Worm (Caenorhabditis elegans): Measurements from ENCODE around the gene T21B6.3.

DNA sequence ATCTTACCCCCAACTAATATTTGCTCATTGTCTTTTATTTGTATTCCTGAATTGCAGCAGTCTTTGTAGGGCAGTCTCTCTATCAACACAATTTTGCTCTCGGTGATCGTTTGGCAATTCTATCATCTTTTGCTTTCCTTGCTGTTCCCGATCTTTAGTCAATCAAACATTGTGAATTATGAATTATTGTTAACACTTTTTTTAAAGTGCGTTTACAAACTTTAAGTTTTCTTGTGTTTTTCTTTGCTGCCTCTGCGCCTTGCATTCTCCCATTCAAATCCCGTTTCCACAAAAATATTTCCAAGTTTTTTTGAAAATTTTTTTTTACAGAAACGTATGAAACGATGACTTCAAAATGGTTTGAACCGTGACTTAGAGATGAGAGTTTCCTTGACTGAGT, 33.3 kb upstream of the T21B6.3 start, which contains the start of gene ver-4:
- TF ChIP-seq ztf-29 (GFP tag; IDR thresholded peaks at IDR 0.05), result no peak
- TF ChIP-seq tab-1 (GFP tag; IDR thresholded peaks at IDR 0.05), result no peak
- no peak for TF ChIP-seq ref-1 (GFP tag; conservative IDR thresholded peaks at IDR 0.05)
- TF ChIP-seq ztf-23 (GFP tag; IDR thresholded peaks at IDR 0.05), result no peak
- no peak for TF ChIP-seq flt-1 (GFP tag; IDR thresholded peaks at IDR 0.05)
- TF ChIP-seq cog-1 (tag; optimal IDR thresholded peaks at IDR 0.05), result no peak
- TF ChIP-seq T22C8.4 (GFP tag; IDR thresholded peaks at IDR 0.05), result no peak

Data from whole organism, midembryonic.